Worm (Caenorhabditis elegans) whole organism, L2 larva: ENCODE measurements around the gene H12D21.9.

Experiments used
- C34F6.9 ChIP-seq: fragments of 150-350 bp; optimal IDR thresholded peaks from 2 replicates; lab custom pipeline; 2014; ENCODE audit warnings: missing biosample characterization, missing genetic modification characterization
- Y55F3AM.14 ChIP-seq: fragments of 200-800 bp; sonication (Bioruptor generic); optimal IDR thresholded peaks from 2 replicates; lab custom pipeline; 2018; ENCODE audit warnings: mild to moderate bottlenecking, missing genetic modification characterization, missing compliant biosample characterization
- ZK546.5 ChIP-seq: sonication (generic microtip); optimal IDR thresholded peaks from 2 replicates; lab custom pipeline; 2017; ENCODE audit warnings: missing biosample characterization, missing genetic modification characterization
- alr-1 ChIP-seq: fragments of 150-350 bp; optimal IDR thresholded peaks from 2 replicates; lab custom pipeline; 2014; ENCODE audit warnings: missing biosample characterization, missing genetic modification characterization
- aly-2 ChIP-seq: fragments of 150-350 bp; optimal IDR thresholded peaks from 2 replicates; lab custom pipeline; 2014; ENCODE audit warnings: missing biosample characterization, missing genetic modification characterization
- ama-1 ChIP-seq: fragments of 150-350 bp; optimal IDR thresholded peaks from 2 replicates; lab custom pipeline; 2018; ENCODE audit warnings: inconsistent platforms
- blmp-1 ChIP-seq: sonication (generic microtip); optimal IDR thresholded peaks from 2 replicates; lab custom pipeline; 2017; ENCODE audit warnings: missing genetic modification characterization, mild to moderate bottlenecking, missing compliant biosample characterization, antibody characterized with exemption, moderate library complexity; ENCODE audit not compliant: insufficient read depth
- ceh-16 ChIP-seq: fragments of 150-350 bp; optimal IDR thresholded peaks from 2 replicates; lab custom pipeline; 2014; ENCODE audit warnings: missing biosample characterization, missing genetic modification characterization
- ceh-82 ChIP-seq: fragments of 150-350 bp; optimal IDR thresholded peaks from 2 replicates; lab custom pipeline; 2014; ENCODE audit warnings: missing biosample characterization, missing genetic modification characterization
- dmd-4 ChIP-seq: sonication (generic microtip); optimal IDR thresholded peaks from 2 replicates; lab custom pipeline; 2017; ENCODE audit warnings: missing biosample characterization, missing genetic modification characterization
- egl-27 ChIP-seq: sonication (generic microtip); optimal IDR thresholded peaks from 3 replicates; lab custom pipeline; 2017; ENCODE audit warnings: missing biosample characterization, missing genetic modification reagents, missing genetic modification characterization
- elt-3 ChIP-seq: sonication (generic microtip); optimal IDR thresholded peaks from 2 replicates; lab custom pipeline; 2017; ENCODE audit warnings: missing biosample characterization, missing genetic modification characterization
- fos-1 ChIP-seq: fragments of 150-350 bp; optimal IDR thresholded peaks from 2 replicates; lab custom pipeline; 2014; ENCODE audit warnings: missing biosample characterization, missing genetic modification characterization
- gmeb-1 ChIP-seq: fragments of 150-350 bp; optimal IDR thresholded peaks from 2 replicates; lab custom pipeline; 2014; ENCODE audit warnings: missing biosample characterization, missing genetic modification characterization
- lin-11 ChIP-seq: fragments of 150-350 bp; sonication (generic microtip); optimal IDR thresholded peaks from 2 replicates; lab custom pipeline; 2014; ENCODE audit warnings: missing biosample characterization, missing genetic modification characterization, inconsistent platforms, mixed read lengths
- lin-13 ChIP-seq: fragments of 150-350 bp; optimal IDR thresholded peaks from 2 replicates; lab custom pipeline; 2014; ENCODE audit warnings: missing biosample characterization, missing genetic modification reagents, missing genetic modification characterization
- lin-39 ChIP-seq: fragments of 150-350 bp; optimal IDR thresholded peaks from 2 replicates; lab custom pipeline; 2014; ENCODE audit warnings: missing biosample characterization, missing genetic modification reagents, missing genetic modification characterization
- lsy-2 ChIP-seq, 2 experiments: fragments of 150-350 bp in 1 of 2; sonication (generic microtip) in 1 of 2; optimal IDR thresholded peaks; 2 replicates each; lab custom pipeline; 2014 to 2017; ENCODE audit warnings: missing biosample characterization in 2 of 2, missing genetic modification characterization in 2 of 2
- mab-5 ChIP-seq: fragments of 150-350 bp; optimal IDR thresholded peaks from 2 replicates; lab custom pipeline; 2014; ENCODE audit warnings: missing biosample characterization, missing genetic modification characterization
- mbf-1 ChIP-seq: sonication (generic microtip); optimal IDR thresholded peaks from 2 replicates; lab custom pipeline; 2017; ENCODE audit warnings: missing biosample characterization, missing genetic modification characterization
- mdl-1 ChIP-seq, 2 experiments: fragments of 150-350 bp in 1 of 2; sonication (generic microtip) in 1 of 2; optimal IDR thresholded peaks; 2 replicates each; lab custom pipeline; 2017; ENCODE audit warnings: missing biosample characterization in 2 of 2, missing genetic modification characterization in 2 of 2
- nhr-11 ChIP-seq: fragments of 150-350 bp; optimal IDR thresholded peaks from 2 replicates; lab custom pipeline; 2014; ENCODE audit warnings: missing biosample characterization, missing genetic modification characterization
- nhr-12 ChIP-seq: fragments of 150-350 bp; optimal IDR thresholded peaks from 2 replicates; lab custom pipeline; 2014; ENCODE audit warnings: missing biosample characterization, missing genetic modification characterization
- nhr-129 ChIP-seq: fragments of 150-350 bp; optimal IDR thresholded peaks from 2 replicates; lab custom pipeline; 2014; ENCODE audit warnings: missing biosample characterization, missing genetic modification characterization
- nhr-21 ChIP-seq: fragments of 150-350 bp; optimal IDR thresholded peaks from 2 replicates; lab custom pipeline; 2014; ENCODE audit warnings: missing biosample characterization, missing genetic modification characterization
- nhr-23 ChIP-seq: fragments of 150-350 bp; optimal IDR thresholded peaks from 2 replicates; lab custom pipeline; 2014; ENCODE audit warnings: missing biosample characterization, missing genetic modification reagents, missing genetic modification characterization
- nhr-237 ChIP-seq: fragments of 150-350 bp; optimal IDR thresholded peaks from 2 replicates; lab custom pipeline; 2014; ENCODE audit warnings: missing biosample characterization, missing genetic modification characterization
- nhr-25 ChIP-seq: fragments of 150-350 bp; sonication (generic microtip); optimal IDR thresholded peaks from 3 replicates; lab custom pipeline; 2014; ENCODE audit warnings: missing biosample characterization, missing genetic modification characterization
- nhr-6 ChIP-seq: fragments of 150-350 bp; optimal IDR thresholded peaks from 2 replicates; lab custom pipeline; 2014; ENCODE audit warnings: missing biosample characterization, missing genetic modification characterization
- sma-3 ChIP-seq: sonication (generic microtip); optimal IDR thresholded peaks from 2 replicates; lab custom pipeline; 2016; ENCODE audit warnings: missing genetic modification reagents, missing genetic modification characterization, missing compliant biosample characterization
- sma-9 ChIP-seq, 2 experiments: fragments of 150-350 bp in 1 of 2; sonication (generic microtip) in 1 of 2; optimal IDR thresholded peaks; 2 replicates each; lab custom pipeline; 2014 to 2016; ENCODE audit warnings: missing genetic modification characterization in 2 of 2, mild to moderate bottlenecking in 1 of 2, missing biosample characterization in 1 of 2, missing compliant biosample characterization in 1 of 2, missing genetic modification reagents in 1 of 2, moderate library complexity in 1 of 2
- snpc-4 ChIP-seq: fragments of 150-350 bp; optimal IDR thresholded peaks from 2 replicates; lab custom pipeline; 2014; ENCODE audit warnings: missing biosample characterization, missing genetic modification characterization
- unc-55 ChIP-seq: fragments of 150-350 bp; sonication (generic microtip); optimal IDR thresholded peaks from 3 replicates; lab custom pipeline; 2014; ENCODE audit warnings: missing biosample characterization, missing genetic modification reagents, missing genetic modification characterization
- zag-1 ChIP-seq: fragments of 150-350 bp; optimal IDR thresholded peaks from 2 replicates; lab custom pipeline; 2014; ENCODE audit warnings: missing biosample characterization, missing genetic modification characterization
- ztf-1 ChIP-seq: fragments of 200-800 bp; sonication (Bioruptor generic); conservative IDR thresholded peaks from 2 replicates; pipeline ENCODE4 v1.3.6; 2022; ENCODE audit warnings: missing genetic modification characterization, missing compliant biosample characterization
- ztf-11 ChIP-seq: sonication (generic microtip); optimal IDR thresholded peaks from 2 replicates; lab custom pipeline; 2017; ENCODE audit warnings: missing biosample characterization, missing genetic modification characterization
- ztf-4 ChIP-seq: fragments of 150-350 bp; optimal IDR thresholded peaks from 2 replicates; lab custom pipeline; 2014; ENCODE audit warnings: missing biosample characterization, missing genetic modification characterization

Gene H12D21.9

DNA sequence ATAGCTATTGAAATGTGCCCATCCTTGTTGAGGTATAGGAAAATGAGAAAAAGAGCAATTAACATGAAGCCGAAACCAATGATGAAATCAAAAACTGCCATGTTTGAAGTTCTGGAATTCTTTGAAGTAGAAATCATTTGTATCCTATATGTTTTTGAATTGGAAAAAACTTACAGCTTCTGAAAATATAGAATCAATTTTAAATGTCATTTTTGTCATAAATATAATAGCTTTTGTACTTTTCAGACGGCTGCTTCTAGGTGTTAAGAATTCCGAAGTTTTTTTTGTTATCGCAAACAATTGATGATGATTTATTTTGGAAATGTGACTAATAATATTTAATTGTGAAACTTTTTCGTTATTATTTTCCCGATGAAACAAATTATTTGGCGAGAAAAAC, 37.7 kb upstream of the H12D21.9 start, which contains the start of gene C30G7.4:
TSS of gene C30G7.4 (minus strand) at position 101 of the 400 bp plus-strand sequence.
- TF ChIP-seq nhr-237 (tag; lab: Kevin White, UChicago), result no peak
- TF ChIP-seq lsy-2 (tag; optimal IDR thresholded peaks at IDR 0.05; lab: Kevin White, UChicago), result no peak
- no peak for TF ChIP-seq nhr-12
- TF ChIP-seq ceh-16 (tag; lab: Kevin White, UChicago), result no peak
- TF ChIP-seq ceh-82, result no peak
- no peak for TF ChIP-seq ztf-4 (tag; lab: Kevin White, UChicago)
- no peak for TF ChIP-seq mab-5 (tag; lab: Kevin White, UChicago)
- no peak for TF ChIP-seq alr-1 (tag; lab: Kevin White, UChicago)
- no peak for TF ChIP-seq mbf-1 (tag; lab: Kevin White, UChicago)
- no peak for TF ChIP-seq unc-55 (GFP tag; lab: Kevin White, UChicago)

ce11 chrV:14945697-14946096, 36.4 kb upstream of the H12D21.9 start, which contains the start of gene C30G7.3:
Gene C30G7.3 (minus strand): TSS chrV:14945704.
- TF ChIP-seq C34F6.9 (tag; lab: Kevin White, UChicago), result no peak
- TF ChIP-seq aly-2 (tag; lab: Kevin White, UChicago), result no peak
- no peak for TF ChIP-seq nhr-6 (tag; lab: Kevin White, UChicago)
- no peak for TF ChIP-seq nhr-25
- TF ChIP-seq lin-13 (GFP tag; lab: Kevin White, UChicago), result no peak
- no peak for TF ChIP-seq nhr-129 (tag; lab: Kevin White, UChicago)
- no peak for TF ChIP-seq ztf-4 (tag; lab: Kevin White, UChicago)
- no peak for TF ChIP-seq mab-5 (tag; lab: Kevin White, UChicago)
- TF ChIP-seq mdl-1 (tag; optimal IDR thresholded peaks at IDR 0.05; lab: Kevin White, UChicago), result no peak
- TF ChIP-seq ztf-1 (GFP tag; lab: Robert Waterston, UW), result no peak
- TF ChIP-seq zag-1 (tag; lab: Kevin White, UChicago), result no peak
- TF ChIP-seq dmd-4 (tag; lab: Kevin White, UChicago), result no peak

DNA sequence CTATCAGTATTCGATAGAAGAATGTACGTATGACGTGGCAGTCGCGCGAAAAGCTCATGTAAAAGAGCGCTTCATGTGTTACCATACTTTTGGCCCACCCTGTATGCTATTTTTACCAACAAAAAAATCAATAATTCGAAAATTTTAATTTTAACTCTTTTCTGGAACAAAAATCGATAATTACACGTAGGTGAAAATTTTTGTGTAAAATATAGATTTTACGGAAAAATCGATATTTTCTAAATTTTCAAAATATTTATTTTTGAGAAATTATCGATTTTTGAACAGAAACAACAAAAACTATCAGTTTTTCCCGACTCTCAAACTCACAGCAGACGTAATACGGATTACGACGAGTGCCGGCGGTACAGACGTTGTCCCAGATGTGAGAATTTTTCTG, 35.8 kb upstream of the H12D21.9 start:
- TF ChIP-seq nhr-11 (tag; lab: Kevin White, UChicago) (no peak), alr-1 (tag; lab: Kevin White, UChicago) (no peak), nhr-25 (no peak), snpc-4 (tag; lab: Kevin White, UChicago) (no peak), nhr-21 (no peak), Y55F3AM.14 (no peak), ZK546.5 (tag; lab: Kevin White, UChicago) (no peak), blmp-1 (tag; lab: Kevin White, UChicago) (no peak), ztf-11 (tag; lab: Kevin White, UChicago) (no peak), nhr-12 (no peak), ztf-1 (GFP tag; lab: Robert Waterston, UW) (no peak)

DNA sequence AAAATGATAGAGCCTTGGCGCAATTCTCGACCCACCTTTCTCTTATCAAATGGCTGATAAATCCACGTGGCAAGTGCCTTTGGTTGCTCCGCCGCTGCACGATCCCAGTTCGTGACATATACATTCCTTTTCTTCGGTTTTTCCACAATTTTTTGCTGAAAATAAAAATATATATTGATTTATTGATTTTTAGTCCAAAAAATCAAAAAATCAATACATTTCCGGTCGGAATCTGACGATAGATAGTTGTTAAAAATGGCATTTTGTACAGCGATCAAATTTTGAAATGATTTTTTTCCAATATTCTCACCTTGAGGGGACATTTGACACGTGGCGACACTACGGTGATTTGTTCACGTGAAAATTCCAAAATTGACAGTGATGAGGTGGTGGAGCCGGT, 34.5 kb upstream of the H12D21.9 start:
- TF ChIP-seq nhr-23 (tag; lab: Kevin White, UChicago) (no peak), blmp-1 (tag; lab: Kevin White, UChicago) (no peak), lin-39 (tag; lab: Kevin White, UChicago) (no peak), nhr-6 (tag; lab: Kevin White, UChicago) (no peak), ama-1 (lab: Kevin White, UChicago) (no peak), fos-1 (tag; lab: Kevin White, UChicago) (no peak)

- no peak for TF ChIP-seq sma-9 (GFP tag; optimal IDR thresholded peaks at IDR 0.05; lab: Kevin White, UChicago)
- TF ChIP-seq sma-9 (tag; optimal IDR thresholded peaks at IDR 0.05; lab: Kevin White, UChicago), result no peak
- TF ChIP-seq nhr-12, result no peak
- TF ChIP-seq mab-5 (tag; lab: Kevin White, UChicago), result no peak
- TF ChIP-seq elt-3, result no peak
- TF ChIP-seq gmeb-1 (tag; lab: Kevin White, UChicago), result no peak
- no peak for TF ChIP-seq egl-27
- no peak for TF ChIP-seq sma-3 (GFP tag; lab: Kevin White, UChicago)
- TF ChIP-seq mdl-1 (tag; optimal IDR thresholded peaks at IDR 0.05; lab: Kevin White, UChicago), result no peak
- TF ChIP-seq nhr-11 (tag; lab: Kevin White, UChicago), result no peak
- TF ChIP-seq Y55F3AM.14, result no peak
- no peak for TF ChIP-seq lin-11 (tag; lab: Kevin White, UChicago)
- no peak for TF ChIP-seq aly-2 (tag; lab: Kevin White, UChicago)
- TF ChIP-seq ama-1 (lab: Kevin White, UChicago), result no peak
- TF ChIP-seq lin-13 (GFP tag; lab: Kevin White, UChicago), result no peak
- TF ChIP-seq ztf-1 (GFP tag; lab: Robert Waterston, UW), result no peak
- TF ChIP-seq blmp-1 (tag; lab: Kevin White, UChicago), result no peak
- TF ChIP-seq fos-1 (tag; lab: Kevin White, UChicago), result no peak
- TF ChIP-seq C34F6.9 (tag; lab: Kevin White, UChicago), result no peak
- TF ChIP-seq, all 48 proteins: peak for 0
These were observed 33.6 kb upstream of the H12D21.9 start for ce11 chrV:14942898-14943297.
